Fruit fly (Drosophila melanogaster) whole organism, wandering third instar larva: ENCODE measurements around the gene CG32099.

Source experiments
- CrebA ChIP-seq: fragments of 200-800 bp; sonication (Bioruptor generic); optimal IDR thresholded peaks from 2 replicates; lab custom pipeline; 2016; ENCODE audit warnings: missing biosample characterization, mild to moderate bottlenecking, missing genetic modification characterization, borderline replicate concordance
- GATAd ChIP-seq: sonication (Bioruptor generic); optimal IDR thresholded peaks from 2 replicates; lab custom pipeline; 2016; ENCODE audit warnings: missing biosample characterization, missing genetic modification characterization
- HLH106 ChIP-seq: fragments of 200-800 bp; optimal IDR thresholded peaks from 3 replicates; lab custom pipeline; 2019; ENCODE audit warnings: missing biosample characterization, mild to moderate bottlenecking, missing genetic modification characterization, moderate library complexity
- Hr78 ChIP-seq: fragments of >200 bp; optimal IDR thresholded peaks from 2 replicates; lab custom pipeline; 2017; ENCODE audit warnings: missing biosample characterization, missing genetic modification characterization
- Hr83 ChIP-seq: fragments of 200-300 bp; sonication (Bioruptor generic); optimal IDR thresholded peaks from 2 replicates; lab custom pipeline; 2016; ENCODE audit warnings: missing biosample characterization, mild to moderate bottlenecking, missing genetic modification characterization, moderate library complexity; ENCODE audit not compliant: poor library complexity, severe bottlenecking
- Jra ChIP-seq: sonication (Bioruptor generic); optimal IDR thresholded peaks from 2 replicates; lab custom pipeline; 2016; ENCODE audit warnings: missing biosample characterization, missing genetic modification characterization
- Sp1 ChIP-seq: fragments of 200-800 bp; sonication (Bioruptor generic); optimal IDR thresholded peaks from 3 replicates; lab custom pipeline; 2019; ENCODE audit warnings: missing biosample characterization, mild to moderate bottlenecking, missing genetic modification characterization, moderate library complexity
- dsf ChIP-seq: sonication (Bioruptor generic); optimal IDR thresholded peaks from 2 replicates; lab custom pipeline; 2016; ENCODE audit warnings: missing biosample characterization, missing genetic modification characterization, borderline replicate concordance
- foxo ChIP-seq, 2 experiments: fragments of 200-800 bp; sonication (Bioruptor generic); optimal IDR thresholded peaks; 2 replicates in 1 of 2; 3 replicates in 1 of 2; lab custom pipeline; 2016 to 2017; ENCODE audit warnings: missing biosample characterization in 2 of 2, missing genetic modification characterization in 2 of 2
- fru ChIP-seq: fragments of 200-800 bp; sonication (Bioruptor generic); optimal IDR thresholded peaks from 3 replicates; lab custom pipeline; 2016; ENCODE audit warnings: missing biosample characterization, mild to moderate bottlenecking, missing genetic modification characterization
- h ChIP-seq: fragments of 200-800 bp; sonication (Bioruptor generic); optimal IDR thresholded peaks from 3 replicates; lab custom pipeline; 2016; ENCODE audit warnings: missing biosample characterization, mild to moderate bottlenecking, missing genetic modification characterization
- jim ChIP-seq: fragments of 175-275, 200-325 bp; sonication (Bioruptor generic); optimal IDR thresholded peaks from 2 replicates; lab custom pipeline; 2016; ENCODE audit warnings: missing biosample characterization, mild to moderate bottlenecking, missing genetic modification characterization
- lola ChIP-seq: fragments of >200 bp; optimal IDR thresholded peaks from 2 replicates; lab custom pipeline; 2017; ENCODE audit warnings: missing biosample characterization, missing genetic modification characterization
- sage ChIP-seq: fragments of 200-800 bp; sonication (Bioruptor generic); optimal IDR thresholded peaks from 2 replicates; lab custom pipeline; 2016; ENCODE audit warnings: missing biosample characterization, mild to moderate bottlenecking, missing genetic modification characterization
- sv ChIP-seq: fragments of 200-800 bp; sonication (Bioruptor generic); optimal IDR thresholded peaks from 3 replicates; lab custom pipeline; 2016; ENCODE audit warnings: missing biosample characterization, missing genetic modification characterization
- tai ChIP-seq: sonication (Bioruptor generic); optimal IDR thresholded peaks from 2 replicates; lab custom pipeline; 2016; ENCODE audit warnings: missing biosample characterization, missing genetic modification characterization
- woc ChIP-seq: sonication (Bioruptor generic); optimal IDR thresholded peaks from 2 replicates; lab custom pipeline; 2016; ENCODE audit warnings: missing biosample characterization, mild to moderate bottlenecking, missing genetic modification characterization

Gene CG32099

dm6 chr3L:12197491-12197890 is 48.4 kb downstream of the CG32099 start, which contains the start of gene CG11529:
TSS of gene CG11529 (plus strand) at chr3L:12197791.
- TF ChIP-seq CrebA (GFP tag; lab: Kevin White, UChicago) (no peak), sage (GFP tag; lab: Kevin White, UChicago) (no peak), Sp1 (GFP tag; lab: Kevin White, UChicago) (no peak), Jra (no peak), foxo (GFP tag; optimal IDR thresholded peaks at IDR 0.05; lab: Kevin White, UChicago) (no peak), tai (GFP tag; lab: Kevin White, UChicago) (no peak), sv (no peak), jim (GFP tag; lab: Kevin White, UChicago) (no peak), GATAd (GFP tag; lab: Kevin White, UChicago) (no peak), fru (GFP tag; lab: Kevin White, UChicago) (no peak), lola (GFP tag; lab: Kevin White, UChicago) (no peak), Hr78 (GFP tag; lab: Kevin White, UChicago) (no peak), HLH106 (tag; lab: Kevin White, UChicago) (no peak), woc (GFP tag; lab: Kevin White, UChicago) (no peak), dsf (GFP tag; lab: Kevin White, UChicago) (no peak), h (GFP tag; lab: Kevin White, UChicago) (no peak), Hr83 (GFP tag; lab: Kevin White, UChicago) (no peak)
- TF ChIP-seq, all 38 proteins: peak for 0
